Fruit fly (Drosophila melanogaster) whole organism, embryonic: Measurements from ENCODE around the gene CG18810.

Experiments used
- CG10267 ChIP-seq: fragments of 200-800 bp; sonication (Bioruptor generic); optimal IDR thresholded peaks from 2 replicates; lab custom pipeline; 2018; ENCODE audit warnings: missing biosample characterization, mild to moderate bottlenecking, missing genetic modification characterization, moderate library complexity
- CG12155 ChIP-seq: fragments of 200-800 bp; sonication (Bioruptor generic); optimal IDR thresholded peaks from 3 replicates; lab custom pipeline; 2016; ENCODE audit warnings: missing biosample characterization, missing genetic modification characterization
- CG12391 ChIP-seq: fragments of 200-800 bp; sonication (Bioruptor generic); optimal IDR thresholded peaks from 3 replicates; lab custom pipeline; 2018; ENCODE audit warnings: missing biosample characterization, mild to moderate bottlenecking, missing genetic modification characterization, moderate library complexity
- CG12659 ChIP-seq: fragments of 200-800 bp; sonication (Bioruptor generic); optimal IDR thresholded peaks from 3 replicates; lab custom pipeline; 2017; ENCODE audit warnings: mild to moderate bottlenecking, missing biosample characterization, missing genetic modification reagents, missing genetic modification characterization
- CG13624 ChIP-seq: fragments of 200-800 bp; sonication (Bioruptor generic); optimal IDR thresholded peaks from 2 replicates; lab custom pipeline; 2016; ENCODE audit warnings: missing biosample characterization, missing genetic modification characterization
- CG13775 ChIP-seq: fragments of 200-800 bp; sonication (Bioruptor generic); optimal IDR thresholded peaks from 3 replicates; lab custom pipeline; 2017; ENCODE audit warnings: missing biosample characterization, mild to moderate bottlenecking, missing genetic modification characterization
- CG1603 ChIP-seq: fragments of 200-800 bp; sonication (Bioruptor generic); optimal IDR thresholded peaks from 2 replicates; lab custom pipeline; 2019; ENCODE audit warnings: missing biosample characterization, mild to moderate bottlenecking, missing genetic modification characterization, moderate library complexity
- CG17912 ChIP-seq: fragments of 200-800 bp; sonication (Bioruptor generic); optimal IDR thresholded peaks from 2 replicates; lab custom pipeline; 2018; ENCODE audit warnings: missing biosample characterization, mild to moderate bottlenecking, missing genetic modification characterization
- CG18262 ChIP-seq: fragments of 200-800 bp; optimal IDR thresholded peaks from 3 replicates; lab custom pipeline; 2019; ENCODE audit warnings: missing biosample characterization, mild to moderate bottlenecking, missing genetic modification characterization, moderate library complexity
- CG2116 ChIP-seq: fragments of 200-800 bp; sonication (Bioruptor generic); optimal IDR thresholded peaks from 3 replicates; lab custom pipeline; 2018; ENCODE audit warnings: missing biosample characterization, mild to moderate bottlenecking, missing genetic modification characterization
- CG30020 ChIP-seq: fragments of 200-800 bp; optimal IDR thresholded peaks from 2 replicates; lab custom pipeline; 2019; ENCODE audit warnings: missing biosample characterization, mild to moderate bottlenecking, missing genetic modification characterization, moderate library complexity
- CG31441 ChIP-seq: fragments of 200-800 bp; sonication (Bioruptor generic); IDR thresholded peaks from 2 replicates; pipeline ENCODE4 v1.3.6; 2022; ENCODE audit warnings: missing biosample characterization, missing genetic modification characterization
- CG33213 ChIP-seq: fragments of 200-800 bp; sonication (Bioruptor generic); optimal IDR thresholded peaks from 3 replicates; lab custom pipeline; 2016; ENCODE audit warnings: missing biosample characterization, missing genetic modification characterization
- CG34224 ChIP-seq: fragments of 200-800 bp; sonication (Bioruptor generic); IDR thresholded peaks from 3 replicates; pipeline ENCODE4 v1.3.6; 2022; ENCODE audit warnings: missing biosample characterization, missing genetic modification characterization; ENCODE audit not compliant: partially characterized antibody
- CG34376 ChIP-seq: fragments of 200-800 bp; sonication (Bioruptor generic); optimal IDR thresholded peaks from 2 replicates; lab custom pipeline; 2018; ENCODE audit warnings: missing biosample characterization, mild to moderate bottlenecking, missing genetic modification characterization
- CG3995 ChIP-seq: fragments of 200-800 bp; sonication (Bioruptor generic); optimal IDR thresholded peaks from 3 replicates; lab custom pipeline; 2016; ENCODE audit warnings: missing biosample characterization, missing genetic modification characterization
- CG4854 ChIP-seq: fragments of 200-800 bp; sonication (Bioruptor generic); optimal IDR thresholded peaks from 2 replicates; lab custom pipeline; 2016; ENCODE audit warnings: missing biosample characterization, missing genetic modification characterization, inconsistent platforms
- CG5180 ChIP-seq: fragments of 200-800 bp; sonication (Bioruptor generic); optimal IDR thresholded peaks from 3 replicates; lab custom pipeline; 2017; ENCODE audit warnings: missing biosample characterization, missing genetic modification characterization, mild to moderate bottlenecking, moderate library complexity, missing genetic modification reagents
- CG5245 ChIP-seq: fragments of 200-800 bp; sonication (Bioruptor generic); optimal IDR thresholded peaks from 3 replicates; lab custom pipeline; 2016; ENCODE audit warnings: missing biosample characterization, missing genetic modification characterization
- CG7786 ChIP-seq: fragments of 200-800 bp; sonication (Bioruptor generic); optimal IDR thresholded peaks from 2 replicates; lab custom pipeline; 2016; ENCODE audit warnings: missing biosample characterization, missing genetic modification characterization
- CTCF ChIP-seq: fragments of 200-800 bp; sonication (Bioruptor generic); optimal IDR thresholded peaks from 2 replicates; lab custom pipeline; 2017; ENCODE audit warnings: missing biosample characterization, mild to moderate bottlenecking, missing genetic modification characterization, moderate library complexity
- CoRest ChIP-seq: fragments of 200-800 bp; sonication (Bioruptor generic); optimal IDR thresholded peaks from 3 replicates; lab custom pipeline; 2018; ENCODE audit warnings: missing biosample characterization, mild to moderate bottlenecking, missing genetic modification characterization, moderate library complexity
- Dip2 ChIP-seq: fragments of 200-800 bp; sonication (Bioruptor generic); IDR thresholded peaks from 2 replicates; pipeline ENCODE4 v1.3.6; 2022; ENCODE audit warnings: missing biosample characterization, missing genetic modification characterization
- Dp ChIP-seq: fragments of 200-800 bp; sonication (Bioruptor generic); optimal IDR thresholded peaks from 2 replicates; lab custom pipeline; 2018; ENCODE audit warnings: missing biosample characterization, mild to moderate bottlenecking, missing genetic modification characterization, moderate library complexity
- Eip74EF ChIP-seq, 2 experiments: fragments of 200-800 bp in 1 of 2; fragments of >200 bp in 1 of 2; sonication (Bioruptor generic) in 1 of 2; optimal IDR thresholded peaks; 2 replicates each; lab custom pipeline; 2017 to 2019; ENCODE audit warnings: missing biosample characterization in 2 of 2, missing genetic modification characterization in 2 of 2, mild to moderate bottlenecking in 1 of 2, moderate library complexity in 1 of 2
- Elba2 ChIP-seq: fragments of 200-800 bp; sonication (Bioruptor generic); optimal IDR thresholded peaks from 3 replicates; lab custom pipeline; 2016; ENCODE audit warnings: missing biosample characterization, missing genetic modification characterization
- Hand ChIP-seq: fragments of 200-800 bp; sonication (Bioruptor generic); optimal IDR thresholded peaks from 2 replicates; lab custom pipeline; 2017; ENCODE audit warnings: mild to moderate bottlenecking, missing biosample characterization, missing genetic modification reagents, missing genetic modification characterization
- Hr3 ChIP-seq: fragments of 200-800 bp; sonication (Bioruptor generic); optimal IDR thresholded peaks from 3 replicates; lab custom pipeline; 2016; ENCODE audit warnings: missing biosample characterization, missing genetic modification characterization
- Hr39 ChIP-seq: fragments of >200 bp; optimal IDR thresholded peaks from 2 replicates; lab custom pipeline; 2017
- Lhr ChIP-seq: fragments of 200-800 bp; sonication (Bioruptor generic); optimal IDR thresholded peaks from 3 replicates; lab custom pipeline; 2017; ENCODE audit warnings: mild to moderate bottlenecking, missing biosample characterization, missing genetic modification reagents, missing genetic modification characterization
- NK7.1 ChIP-seq: fragments of 200-800 bp; sonication (Bioruptor generic); optimal IDR thresholded peaks from 3 replicates; lab custom pipeline; 2016; ENCODE audit warnings: missing biosample characterization, missing genetic modification characterization
- Opbp ChIP-seq: fragments of 200-800 bp; sonication (Bioruptor generic); IDR thresholded peaks from 3 replicates; pipeline ENCODE4 v1.3.6; 2022; ENCODE audit warnings: missing biosample characterization, missing genetic modification characterization; ENCODE audit not compliant: partially characterized antibody
- Xbp1 ChIP-seq: fragments of 200-800 bp; sonication (Bioruptor generic); optimal IDR thresholded peaks from 3 replicates; lab custom pipeline; 2016; ENCODE audit warnings: missing biosample characterization, mild to moderate bottlenecking, missing genetic modification characterization
- ap ChIP-seq: fragments of 200-800 bp; sonication (Bioruptor generic); IDR thresholded peaks from 2 replicates; pipeline ENCODE4 v1.3.6; 2022; ENCODE audit warnings: missing biosample characterization, missing genetic modification characterization
- bigmax ChIP-seq: fragments of 200-800 bp; sonication (Bioruptor generic); optimal IDR thresholded peaks from 2 replicates; lab custom pipeline; 2018; ENCODE audit warnings: missing biosample characterization, mild to moderate bottlenecking, missing genetic modification characterization
- crp ChIP-seq, 2 experiments: fragments of 200-800 bp; sonication (Bioruptor generic); optimal IDR thresholded peaks; 2 replicates in 1 of 2; 3 replicates in 1 of 2; lab custom pipeline; 2017; ENCODE audit warnings: missing biosample characterization in 2 of 2, missing genetic modification characterization in 2 of 2, mild to moderate bottlenecking in 1 of 2, moderate library complexity in 1 of 2
- dan ChIP-seq: fragments of 200-800 bp; sonication (Bioruptor generic); IDR thresholded peaks from 2 replicates; pipeline ENCODE4 v1.3.6; 2022; ENCODE audit warnings: missing biosample characterization, missing genetic modification characterization
- ftz-f1 ChIP-seq: fragments of 200-800 bp; sonication (Bioruptor generic); optimal IDR thresholded peaks from 2 replicates; lab custom pipeline; 2016; ENCODE audit warnings: missing biosample characterization, missing genetic modification characterization
- gfzf ChIP-seq: fragments of 200-800 bp; sonication (Bioruptor generic); optimal IDR thresholded peaks from 2 replicates; lab custom pipeline; 2016; ENCODE audit warnings: missing biosample characterization, mild to moderate bottlenecking, missing genetic modification characterization, moderate library complexity
- grau ChIP-seq: fragments of 200-800 bp; optimal IDR thresholded peaks from 3 replicates; lab custom pipeline; 2019; ENCODE audit warnings: missing biosample characterization, mild to moderate bottlenecking, missing genetic modification characterization, moderate library complexity
- gsb ChIP-seq: fragments of 200-800 bp; sonication (Bioruptor generic); IDR thresholded peaks from 2 replicates; pipeline ENCODE4 v1.3.6; 2022; ENCODE audit warnings: missing biosample characterization, missing genetic modification characterization
- hth ChIP-seq: fragments of >200 bp; optimal IDR thresholded peaks from 2 replicates; lab custom pipeline; 2017; ENCODE audit warnings: inconsistent platforms
- kah ChIP-seq: fragments of 200-800 bp; sonication (Bioruptor generic); optimal IDR thresholded peaks from 2 replicates; lab custom pipeline; 2018; ENCODE audit warnings: missing biosample characterization, mild to moderate bottlenecking, missing genetic modification characterization
- lilli ChIP-seq: fragments of 200-800 bp; sonication (Bioruptor generic); optimal IDR thresholded peaks from 3 replicates; lab custom pipeline; 2016; ENCODE audit warnings: missing biosample characterization, missing genetic modification characterization
- scrt ChIP-seq: fragments of 200-800 bp; sonication (Bioruptor generic); optimal IDR thresholded peaks from 2 replicates; lab custom pipeline; 2018; ENCODE audit warnings: missing biosample characterization, mild to moderate bottlenecking, missing genetic modification characterization, moderate library complexity
- sens ChIP-seq: fragments of 200-800 bp; sonication (Bioruptor generic); peaks from one replicate; lab custom pipeline; 2016; ENCODE audit warnings: missing biosample characterization, missing genetic modification characterization
- stwl ChIP-seq: fragments of 200-800 bp; sonication (Bioruptor generic); optimal IDR thresholded peaks from 3 replicates; lab custom pipeline; 2018; ENCODE audit warnings: missing biosample characterization, mild to moderate bottlenecking, missing genetic modification characterization, moderate library complexity
- sug ChIP-seq: fragments of 200-800 bp; optimal IDR thresholded peaks from 2 replicates; lab custom pipeline; 2019; ENCODE audit warnings: missing biosample characterization, mild to moderate bottlenecking, missing genetic modification characterization, moderate library complexity
- ttk ChIP-seq: fragments of 200-800 bp; sonication (Bioruptor generic); IDR thresholded peaks from 2 replicates; pipeline ENCODE4 v2.1.2; 2022; ENCODE audit warnings: missing biosample characterization, missing genetic modification characterization
- zf30C ChIP-seq: fragments of 200-800 bp; sonication (Bioruptor generic); optimal IDR thresholded peaks from 3 replicates; lab custom pipeline; 2018; ENCODE audit warnings: missing biosample characterization, mild to moderate bottlenecking, missing genetic modification characterization

Gene CG18810

dm6 chr2L:20647240-20647908, 1.3 kb upstream of the CG18810 start (continued):
- TF ChIP-seq CG5245 (GFP tag; lab: Kevin White, UChicago) (no peak), Eip74EF (GFP tag; optimal IDR thresholded peaks at IDR 0.05; lab: Kevin White, UChicago) (no peak), CG12391 (peak; percentile 49), Opbp (GFP tag; lab: Robert Waterston, UW) (no peak), CG34376 (GFP tag; lab: Kevin White, UChicago) (no peak), stwl (tag; lab: Kevin White, UChicago) (peak; percentile 58), Dp (GFP tag; lab: Kevin White, UChicago) (peak; percentile 65), CG2116 (GFP tag; lab: Kevin White, UChicago) (peak; percentile 24), CoRest (tag; lab: Kevin White, UChicago) (peak; percentile 21), Dip2 (GFP tag; lab: Robert Waterston, UW) (no peak), CG34224 (no peak), CG4854 (no peak), CG1603 (tag; lab: Kevin White, UChicago) (peak; percentile 42), zf30C (GFP tag; lab: Kevin White, UChicago) (peak; percentile 44), dan (GFP tag; lab: Robert Waterston, UW) (no peak), CG3995 (GFP tag; lab: Kevin White, UChicago) (peak; percentile 99), CG12155 (GFP tag; lab: Kevin White, UChicago) (peak; percentile 14), lilli (GFP tag; lab: Kevin White, UChicago) (peak; percentile 24), NK7.1 (GFP tag; lab: Kevin White, UChicago) (no peak), kah (GFP tag; lab: Kevin White, UChicago) (peak; percentile 8), Xbp1 (peak; percentile 33), CTCF (GFP tag; lab: Kevin White, UChicago) (peak; percentile 53), Elba2 (GFP tag; lab: Kevin White, UChicago) (no peak), Hr3 (no peak), ap (GFP tag; lab: Robert Waterston, UW) (no peak), CG5180 (GFP tag; lab: Kevin White, UChicago) (no peak), ftz-f1 (GFP tag; lab: Kevin White, UChicago) (peak; percentile 0), sens (peak; percentile 74), hth (lab: Kevin White, UChicago) (no peak), scrt (GFP tag; lab: Kevin White, UChicago) (peak; percentile 48), CG33213 (GFP tag; lab: Kevin White, UChicago) (peak; percentile 64), grau (tag; lab: Kevin White, UChicago) (peak; percentile 15), CG7786 (GFP tag; lab: Kevin White, UChicago) (no peak), bigmax (GFP tag; lab: Kevin White, UChicago) (peak; percentile 0), CG17912 (GFP tag; lab: Kevin White, UChicago) (no peak), CG31441 (no peak), gfzf (GFP tag; lab: Kevin White, UChicago) (peak; percentile 91), crp (GFP tag; optimal IDR thresholded peaks at IDR 0.05; lab: Kevin White, UChicago) (peak in 1 of 2 experiments; percentile 73), gsb (no peak), Hr39 (lab: Kevin White, UChicago) (no peak), CG30020 (peak; percentile 4), CG13775 (GFP tag; lab: Kevin White, UChicago) (peak; percentile 11), ttk (no peak), CG10267 (peak; percentile 24), Hand (GFP tag; lab: Kevin White, UChicago) (no peak), sug (tag; lab: Kevin White, UChicago) (peak; percentile 15), CG13624 (GFP tag; lab: Kevin White, UChicago) (peak; percentile 7), CG18262 (tag; lab: Kevin White, UChicago) (no peak), CG12659 (peak; percentile 63), Lhr (GFP tag; lab: Kevin White, UChicago) (peak; percentile 30)
